Worm (Caenorhabditis elegans) whole organism, L4 larva: ENCODE data around the gene W01G7.4.

ENCODE experiments used
- ctbp-1 ChIP-seq: fragments of 200-800 bp; sonication (Bioruptor generic); IDR thresholded peaks from 2 replicates; pipeline ENCODE4 v1.3.6; 2022; ENCODE audit warnings: missing genetic modification reagents, missing genetic modification characterization, missing compliant biosample characterization
- dve-1 ChIP-seq: sonication (generic microtip); optimal IDR thresholded peaks from 2 replicates; lab custom pipeline; 2017; ENCODE audit warnings: antibody characterized with exemption, mild to moderate bottlenecking, missing genetic modification characterization, missing compliant biosample characterization; ENCODE audit not compliant: insufficient read depth
- hif-1 ChIP-seq, 2 experiments: sonication (generic microtip); optimal IDR thresholded peaks; 2 replicates each; lab custom pipeline; 2016 to 2017; ENCODE audit warnings: missing compliant biosample characterization in 2 of 2, missing genetic modification characterization in 2 of 2, missing genetic modification reagents in 2 of 2, missing genotype in 2 of 2, mild to moderate bottlenecking in 1 of 2
- hmg-1.1 ChIP-seq: fragments of 200-800 bp; sonication (Bioruptor generic); IDR thresholded peaks from 2 replicates; pipeline ENCODE4 v1.3.6; 2022; ENCODE audit warnings: missing genetic modification reagents, missing genetic modification characterization, missing compliant biosample characterization
- lim-7 ChIP-seq: fragments of 200-800 bp; sonication (Bioruptor generic); IDR thresholded peaks from 2 replicates; pipeline ENCODE4 v1.3.6; 2022; ENCODE audit warnings: missing genetic modification characterization, missing compliant biosample characterization
- mdl-1 ChIP-seq, 2 experiments: fragments of 150-350 bp in 1 of 2; sonication (generic microtip) in 1 of 2; optimal IDR thresholded peaks; 2 replicates each; lab custom pipeline; 2014 to 2017; ENCODE audit warnings: missing biosample characterization in 2 of 2, missing genetic modification characterization in 2 of 2
- nhr-25 ChIP-seq: sonication (generic microtip); optimal IDR thresholded peaks from 2 replicates; lab custom pipeline; 2017; ENCODE audit warnings: missing genetic modification characterization, mild to moderate bottlenecking, missing compliant biosample characterization, antibody characterized with exemption, moderate library complexity, borderline replicate concordance; ENCODE audit not compliant: insufficient read depth
- nhr-42 ChIP-seq: fragments of 200-800 bp; sonication (Bioruptor generic); IDR thresholded peaks from 2 replicates; pipeline ENCODE4 v1.3.6; 2022; ENCODE audit warnings: missing genetic modification characterization, missing compliant biosample characterization
- nhr-6 ChIP-seq: fragments of 150-350 bp; optimal IDR thresholded peaks from 2 replicates; lab custom pipeline; 2014; ENCODE audit warnings: missing biosample characterization, missing genetic modification characterization
- unc-130 ChIP-seq: sonication (generic microtip); optimal IDR thresholded peaks from 2 replicates; lab custom pipeline; 2016; ENCODE audit warnings: missing genetic modification reagents, missing genetic modification characterization, missing compliant biosample characterization
- unc-39 ChIP-seq: sonication (generic microtip); optimal IDR thresholded peaks from 2 replicates; lab custom pipeline; 2017; ENCODE audit warnings: missing biosample characterization, missing genetic modification characterization
- unc-62 ChIP-seq, 3 experiments: fragments of 150-350 bp in 1 of 3; sonication (generic microtip); optimal IDR thresholded peaks in 2 of 3; peaks in 1 of 3; 1 replicate in 1 of 3; 2 replicates in 2 of 3; lab custom pipeline; 2014 to 2017; ENCODE audit warnings: missing biosample characterization in 3 of 3, missing genetic modification characterization in 3 of 3, missing genetic modification reagents in 3 of 3, missing genotype in 1 of 3
- vab-7 ChIP-seq: fragments of 200-800 bp; sonication (Bioruptor generic); IDR thresholded peaks from 2 replicates; pipeline ENCODE4 v1.3.6; 2022; ENCODE audit warnings: missing genetic modification reagents, missing genetic modification characterization, missing compliant biosample characterization
- ztf-11 ChIP-seq: fragments of 150-350 bp; optimal IDR thresholded peaks from 2 replicates; lab custom pipeline; 2014; ENCODE audit warnings: missing biosample characterization, missing genetic modification characterization

Gene W01G7.4

ce11 chrII:14106164-14106563 lies 45.6 kb downstream of the W01G7.4 start:
- TF ChIP-seq unc-62 (GFP tag; optimal IDR thresholded peaks at IDR 0.05 in 1 of 2; lab: Kevin White, UChicago) = peak in 1 of 2 experiments; percentile 80
- no peak for TF ChIP-seq unc-62 (tag; optimal IDR thresholded peaks at IDR 0.05; lab: Kevin White, UChicago)
- TF ChIP-seq dve-1 (tag; lab: Kevin White, UChicago) = no peak

- TF ChIP-seq hif-1 (tag; optimal IDR thresholded peaks at IDR 0.05; lab: Kevin White, UChicago) (no peak), nhr-25 (no peak), mdl-1 (tag; optimal IDR thresholded peaks at IDR 0.05; lab: Kevin White, UChicago) (no peak), nhr-42 (GFP tag; lab: Robert Waterston, UW) (no peak), unc-39 (no peak), lim-7 (no peak), ztf-11 (tag; lab: Kevin White, UChicago) (no peak), nhr-6 (no peak), ctbp-1 (GFP tag; lab: Robert Waterston, UW) (no peak), vab-7 (GFP tag; lab: Robert Waterston, UW) (no peak), unc-130 (GFP tag; lab: Kevin White, UChicago) (no peak), hmg-1.1 (no peak)
These were observed 48.7 kb downstream of the W01G7.4 start, which contains the start of gene cpg-7 for ce11 chrII:14109184-14109664. TSS of gene cpg-7 (minus strand) at chrII:14109234.
